Worm (Caenorhabditis elegans): ENCODE measurements around the gene srh-55.
A peak's percentile ranks its signal among the peaks of the same experiment; 100 is the strongest.

Gene srh-55

DNA sequence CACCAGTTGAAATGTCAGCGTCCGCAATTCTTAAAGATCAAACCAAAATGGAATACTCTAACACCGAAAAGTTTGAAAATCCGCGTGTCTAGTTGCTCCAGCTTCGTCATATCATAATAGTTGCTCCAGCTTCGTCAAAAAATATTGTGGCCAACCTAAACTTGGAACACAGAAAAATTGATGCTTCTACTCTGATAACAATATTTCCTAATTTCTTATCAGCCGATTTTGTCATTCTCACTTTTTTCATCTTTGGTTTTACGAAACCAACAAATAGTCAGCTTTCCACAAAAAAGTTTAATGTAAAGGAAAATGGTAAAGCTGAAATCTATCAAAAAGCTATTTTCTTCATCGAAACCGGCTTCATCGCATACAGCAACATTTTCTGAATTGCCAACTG, 29.0 kb downstream of the srh-55 start, which contains the start of gene fbxa-84:
Gene fbxa-84, plus strand, starts transcription at position 34 of the 400 bp plus-strand sequence.
- TF ChIP-seq lim-6 (tag; optimal IDR thresholded peaks at IDR 0.05): no peak
- TF ChIP-seq ceh-30 (tag; optimal IDR thresholded peaks at IDR 0.05): no peak
- no peak for TF ChIP-seq ttx-3 (tag; optimal IDR thresholded peaks at IDR 0.05)

ce11 chrV:15184097-15185040, 31.0 kb downstream of the srh-55 start, which contains the start of gene Y75B12B.1:
Y75B12B.1 (plus strand) TSS chrV:15184699.
- TF ChIP-seq hlh-13 (GFP tag; optimal IDR thresholded peaks at IDR 0.05) (no peak), ceh-2 (tag; optimal IDR thresholded peaks at IDR 0.05) (no peak), madf-2 (tag; optimal IDR thresholded peaks at IDR 0.05) (no peak), pros-1 (tag; optimal IDR thresholded peaks at IDR 0.05) (no peak), K02D7.2 (tag; optimal IDR thresholded peaks at IDR 0.05) (no peak), ceh-14 (tag; optimal IDR thresholded peaks at IDR 0.05) (no peak), C38D4.7 (GFP tag; optimal IDR thresholded peaks at IDR 0.05) (no peak), gmeb-2 (tag; optimal IDR thresholded peaks at IDR 0.05) (no peak), pag-3 (tag; optimal IDR thresholded peaks at IDR 0.05; ENCODE audit: borderline replicate concordance) (no peak), nhr-11 (tag; optimal IDR thresholded peaks at IDR 0.05) (no peak), Y22D7AL.16 (tag; optimal IDR thresholded peaks at IDR 0.05) (no peak)

DNA sequence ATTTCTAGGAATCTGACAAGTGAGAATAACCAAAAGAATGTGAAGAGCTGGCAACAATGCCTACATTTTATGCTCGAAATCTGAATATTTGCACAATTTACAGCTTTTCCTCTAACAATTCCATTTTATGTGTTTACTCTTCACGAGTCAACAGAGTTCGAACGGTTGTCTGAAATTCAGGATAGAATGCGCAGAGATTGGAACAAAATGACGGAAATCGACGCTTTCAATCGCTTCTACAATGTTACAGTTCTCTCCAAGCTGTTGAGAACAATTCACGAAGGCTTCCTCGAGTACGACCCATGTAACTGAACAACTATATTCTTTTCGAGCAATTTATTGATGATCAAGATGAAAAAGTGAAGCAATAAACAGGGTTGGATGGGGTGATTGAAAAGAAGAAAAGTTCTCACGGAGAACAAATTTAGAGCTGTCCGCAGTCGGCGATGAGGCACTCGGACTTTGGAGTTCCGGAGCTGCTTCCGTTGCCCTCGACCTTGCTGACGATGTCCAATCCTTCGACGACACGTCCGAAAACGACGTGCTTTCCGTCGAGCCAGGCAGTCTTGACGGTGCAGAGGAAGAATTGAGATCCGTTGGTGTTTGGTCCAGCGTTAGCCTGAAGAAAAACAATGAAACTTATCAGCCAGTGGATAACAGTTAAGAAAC, 33.0 kb downstream of the srh-55 start, which contains the start of gene Y75B12B.3:
Gene Y75B12B.3, minus strand, starts transcription at position 21 of the 669 bp plus-strand sequence.
- TF ChIP-seq odd-2 (tag; optimal IDR thresholded peaks at IDR 0.05) (no peak), dmd-4 (tag; optimal IDR thresholded peaks at IDR 0.05; ENCODE audit: borderline replicate concordance) (no peak), syd-9 (tag; optimal IDR thresholded peaks at IDR 0.05) (no peak), gmeb-2 (tag; optimal IDR thresholded peaks at IDR 0.05) (no peak), ceh-31 (tag; optimal IDR thresholded peaks at IDR 0.05) (no peak), ztf-16 (tag; optimal IDR thresholded peaks at IDR 0.05) (no peak)

DNA sequence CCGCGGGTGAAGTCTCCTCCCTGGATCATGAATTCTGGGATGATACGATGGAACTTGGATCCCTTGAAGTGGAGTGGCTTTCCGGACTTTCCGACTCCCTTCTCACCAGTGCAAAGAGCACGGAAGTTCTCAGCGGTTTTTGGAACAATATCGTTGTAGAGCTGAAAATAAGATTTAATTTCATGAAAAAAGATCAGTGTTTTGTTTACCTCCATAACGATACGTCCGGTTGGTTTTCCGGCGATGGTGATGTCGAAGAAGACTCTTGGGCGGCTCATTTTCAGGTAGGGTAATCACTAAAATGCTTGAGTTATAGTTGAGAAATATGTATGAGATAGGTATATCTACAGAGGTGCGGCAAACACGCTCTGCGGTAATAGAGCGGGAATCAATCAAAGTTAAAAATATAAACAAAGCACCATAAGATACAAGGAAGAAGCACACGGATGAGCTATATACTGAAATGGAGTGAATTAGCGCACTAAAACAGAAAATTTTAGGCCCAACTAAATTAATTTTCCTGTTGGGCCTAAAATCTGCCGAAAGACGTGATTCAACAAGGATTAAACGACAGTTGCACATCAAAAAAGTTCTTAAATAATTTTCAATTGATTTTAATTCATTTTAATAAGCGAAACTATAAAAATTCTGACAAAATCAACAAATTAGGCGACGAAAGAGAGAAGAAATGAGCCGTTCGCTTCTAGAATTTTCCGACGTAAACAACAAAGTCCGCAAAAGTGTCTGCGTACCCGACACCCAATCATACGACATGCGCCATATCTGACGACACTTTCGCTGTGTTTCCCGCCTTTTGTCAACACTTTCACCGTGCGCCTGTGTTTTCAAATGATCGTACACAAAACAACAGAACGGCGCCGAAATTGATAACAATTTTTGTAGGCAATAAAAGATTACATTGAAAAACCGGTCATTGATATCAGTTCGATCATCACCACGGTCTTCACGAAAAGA, 34.0 kb downstream of the srh-55 start, which contains the start of the genes cyn-7 and bath-36:
Gene cyn-7, minus strand, starts transcription at position 296 of the 975 bp plus-strand sequence.
Gene bath-36, plus strand, starts transcription at position 806 of the 975 bp plus-strand sequence.
- no peak for TF ChIP-seq pat-9 (tag; optimal IDR thresholded peaks at IDR 0.05)
- TF ChIP-seq elt-4 (tag; optimal IDR thresholded peaks at IDR 0.05): no peak
- no peak for TF ChIP-seq madf-2 (tag; optimal IDR thresholded peaks at IDR 0.05)
- TF ChIP-seq fkh-10 (GFP tag; optimal IDR thresholded peaks at IDR 0.05): no peak
- TF ChIP-seq che-1 (tag; optimal IDR thresholded peaks at IDR 0.05): no peak
- no peak for TF ChIP-seq pag-3 (tag; optimal IDR thresholded peaks at IDR 0.05; ENCODE audit: borderline replicate concordance)
- TF ChIP-seq lim-6 (tag; optimal IDR thresholded peaks at IDR 0.05): no peak
- no peak for TF ChIP-seq pros-1 (tag; optimal IDR thresholded peaks at IDR 0.05)
- no peak for TF ChIP-seq sdc-2 (tag; optimal IDR thresholded peaks at IDR 0.05)
- TF ChIP-seq dmd-4 (tag; optimal IDR thresholded peaks at IDR 0.05; ENCODE audit: borderline replicate concordance): no peak
- no peak for TF ChIP-seq npax-4 (tag; optimal IDR thresholded peaks at IDR 0.05)
- no peak for TF ChIP-seq gmeb-2 (tag; optimal IDR thresholded peaks at IDR 0.05)
- TF ChIP-seq ceh-24 (tag; optimal IDR thresholded peaks at IDR 0.05): no peak
- no peak for TF ChIP-seq ceh-9 (tag; optimal IDR thresholded peaks at IDR 0.05)
- TF ChIP-seq ama-1 (optimal IDR thresholded peaks at IDR 0.05): no peak
- no peak for TF ChIP-seq ceh-19 (GFP tag; optimal IDR thresholded peaks at IDR 0.05)
- peak; percentile 27 for TF ChIP-seq elt-2 (tag; optimal IDR thresholded peaks at IDR 0.05)
- no peak for TF ChIP-seq ahr-1 (tag; optimal IDR thresholded peaks at IDR 0.05)
- no peak for TF ChIP-seq dve-1 (tag; optimal IDR thresholded peaks at IDR 0.05)
- no peak for TF ChIP-seq unc-3 (GFP tag; conservative IDR thresholded peaks at IDR 0.05)
- no peak for TF ChIP-seq unc-3 (tag; optimal IDR thresholded peaks at IDR 0.05)
- no peak for TF ChIP-seq ceh-45 (GFP tag; IDR thresholded peaks at IDR 0.05)
- no peak for TF ChIP-seq ceh-6 (GFP tag; optimal IDR thresholded peaks at IDR 0.05)
- TF ChIP-seq fkh-6 (tag; optimal IDR thresholded peaks at IDR 0.05): no peak
- peak; percentile 48 for TF ChIP-seq ceh-18 (tag; optimal IDR thresholded peaks at IDR 0.05)
- TF ChIP-seq zip-5 (tag; optimal IDR thresholded peaks at IDR 0.05): no peak
- TF ChIP-seq lin-11 (tag; optimal IDR thresholded peaks at IDR 0.05): no peak
- no peak for TF ChIP-seq unc-86 (tag; optimal IDR thresholded peaks at IDR 0.05)
